Fruit fly (Drosophila melanogaster) whole organism, embryonic: ENCODE results near the gene CG17109.
A peak's percentile ranks its signal among the peaks of the same experiment; 100 is the strongest.

Source experiments
- Abd-B ChIP-seq: fragments of 200-800 bp; sonication (Bioruptor generic); optimal IDR thresholded peaks from 2 replicates; lab custom pipeline; 2018; ENCODE audit warnings: missing biosample characterization, mild to moderate bottlenecking, missing genetic modification characterization, moderate library complexity
- Atf6 ChIP-seq: fragments of 200-800 bp; sonication (Bioruptor generic); IDR thresholded peaks from 2 replicates; pipeline ENCODE4 v1.3.6; 2022; ENCODE audit warnings: missing biosample characterization, missing genetic modification characterization
- B-H2 ChIP-seq: fragments of 200-800 bp; sonication (Bioruptor generic); optimal IDR thresholded peaks from 2 replicates; lab custom pipeline; 2018; ENCODE audit warnings: missing biosample characterization, mild to moderate bottlenecking, missing genetic modification characterization
- CG12219 ChIP-seq: fragments of 200-800 bp; sonication (Bioruptor generic); optimal IDR thresholded peaks from 3 replicates; lab custom pipeline; 2018; ENCODE audit warnings: missing biosample characterization, mild to moderate bottlenecking, missing genetic modification characterization
- CG12299 ChIP-seq: fragments of 200-800 bp; sonication (Bioruptor generic); optimal IDR thresholded peaks from 2 replicates; lab custom pipeline; 2018; ENCODE audit warnings: missing biosample characterization, mild to moderate bottlenecking, missing genetic modification characterization
- CG14014 ChIP-seq: fragments of 200-800 bp; sonication (Bioruptor generic); IDR thresholded peaks from 2 replicates; pipeline ENCODE4 v1.3.6; 2022; ENCODE audit warnings: missing biosample characterization, missing genetic modification characterization
- CG15269 ChIP-seq: fragments of 200-800 bp; sonication (Bioruptor generic); optimal IDR thresholded peaks from 2 replicates; lab custom pipeline; 2018; ENCODE audit warnings: missing biosample characterization, mild to moderate bottlenecking, missing genetic modification characterization, moderate library complexity
- CG1529 ChIP-seq: fragments of 200-800 bp; sonication (Bioruptor generic); optimal IDR thresholded peaks from 3 replicates; lab custom pipeline; 2018; ENCODE audit warnings: missing biosample characterization, missing genetic modification characterization
- CG17612 ChIP-seq: fragments of 200-800 bp; sonication (Bioruptor generic); IDR thresholded peaks from 2 replicates; pipeline ENCODE4 v1.3.6; 2022; ENCODE audit warnings: missing biosample characterization, missing genetic modification characterization
- CG18476 ChIP-seq: fragments of 200-800 bp; sonication (Bioruptor generic); optimal IDR thresholded peaks from 2 replicates; lab custom pipeline; 2016; ENCODE audit warnings: missing biosample characterization, mild to moderate bottlenecking, missing genetic modification characterization
- CG2116 ChIP-seq: fragments of 200-800 bp; sonication (Bioruptor generic); optimal IDR thresholded peaks from 3 replicates; lab custom pipeline; 2018; ENCODE audit warnings: missing biosample characterization, mild to moderate bottlenecking, missing genetic modification characterization
- CG5180 ChIP-seq: fragments of 200-800 bp; sonication (Bioruptor generic); optimal IDR thresholded peaks from 3 replicates; lab custom pipeline; 2017; ENCODE audit warnings: missing biosample characterization, missing genetic modification characterization, mild to moderate bottlenecking, moderate library complexity, missing genetic modification reagents
- CG6272 ChIP-seq: fragments of 200-800 bp; sonication (Bioruptor generic); IDR thresholded peaks from 2 replicates; pipeline ENCODE4 v1.3.6; 2022; ENCODE audit warnings: missing biosample characterization, missing genetic modification characterization
- CG6689 ChIP-seq: fragments of 200-800 bp; sonication (Bioruptor generic); IDR thresholded peaks from 2 replicates; pipeline ENCODE4 v1.3.6; 2022; ENCODE audit warnings: missing biosample characterization, missing genetic modification characterization
- CG6813 ChIP-seq: fragments of 200-800 bp; sonication (Bioruptor generic); optimal IDR thresholded peaks from 2 replicates; lab custom pipeline; 2017; ENCODE audit warnings: missing biosample characterization, missing genetic modification characterization, mild to moderate bottlenecking, moderate library complexity, missing genetic modification reagents
- CG7556 ChIP-seq: fragments of 200-800 bp; sonication (Bioruptor generic); optimal IDR thresholded peaks from 2 replicates; lab custom pipeline; 2017; ENCODE audit warnings: missing biosample characterization, mild to moderate bottlenecking, missing genetic modification characterization
- CG7987 ChIP-seq: fragments of 200-800 bp; sonication (Bioruptor generic); optimal IDR thresholded peaks from 2 replicates; lab custom pipeline; 2018; ENCODE audit warnings: missing biosample characterization, mild to moderate bottlenecking, missing genetic modification characterization, moderate library complexity
- CG8290 ChIP-seq, 3 experiments: fragments of 200-800 bp; sonication (Bioruptor generic); optimal IDR thresholded peaks; 2 replicates each; lab custom pipeline; 2016 to 2019; ENCODE audit warnings: missing biosample characterization in 3 of 3, missing genetic modification characterization in 3 of 3, mild to moderate bottlenecking in 2 of 3, moderate library complexity in 1 of 3
- CG9437 ChIP-seq: fragments of 200-800 bp; sonication (Bioruptor generic); optimal IDR thresholded peaks from 2 replicates; lab custom pipeline; 2018; ENCODE audit warnings: missing biosample characterization, mild to moderate bottlenecking, missing genetic modification characterization
- CkIIα-i1 ChIP-seq: fragments of 200-800 bp; sonication (Bioruptor generic); IDR thresholded peaks from 2 replicates; pipeline ENCODE4 v1.3.6; 2022; ENCODE audit warnings: missing biosample characterization, missing genetic modification characterization
- D19B ChIP-seq: fragments of 200-800 bp; sonication (Bioruptor generic); optimal IDR thresholded peaks from 2 replicates; lab custom pipeline; 2017; ENCODE audit warnings: missing biosample characterization, mild to moderate bottlenecking, missing genetic modification characterization
- Dp ChIP-seq: fragments of 200-800 bp; sonication (Bioruptor generic); optimal IDR thresholded peaks from 2 replicates; lab custom pipeline; 2018; ENCODE audit warnings: missing biosample characterization, mild to moderate bottlenecking, missing genetic modification characterization, moderate library complexity
- Drgx ChIP-seq: fragments of 200-800 bp; sonication (Bioruptor generic); IDR thresholded peaks from 2 replicates; pipeline ENCODE4 v1.3.6; 2022; ENCODE audit warnings: missing biosample characterization, missing genetic modification characterization
- Fer3 ChIP-seq: fragments of 200-800 bp; sonication (Bioruptor generic); optimal IDR thresholded peaks from 2 replicates; lab custom pipeline; 2018; ENCODE audit warnings: missing biosample characterization, mild to moderate bottlenecking, missing genetic modification characterization, moderate library complexity
- Meics ChIP-seq: fragments of 200-800 bp; sonication (Bioruptor generic); optimal IDR thresholded peaks from 2 replicates; lab custom pipeline; 2017; ENCODE audit warnings: missing biosample characterization, mild to moderate bottlenecking, missing genetic modification characterization
- Mes4 ChIP-seq: fragments of 200-800 bp; sonication (Bioruptor generic); optimal IDR thresholded peaks from 2 replicates; lab custom pipeline; 2016; ENCODE audit warnings: missing biosample characterization, missing genetic modification characterization
- Oli ChIP-seq: fragments of 200-800 bp; sonication (Bioruptor generic); optimal IDR thresholded peaks from 2 replicates; lab custom pipeline; 2018; ENCODE audit warnings: missing biosample characterization, mild to moderate bottlenecking, missing genetic modification characterization, moderate library complexity
- Poxn ChIP-seq: fragments of 200-800 bp; sonication (Bioruptor generic); IDR thresholded peaks from 2 replicates; pipeline ENCODE4 v1.3.6; 2022; ENCODE audit warnings: missing biosample characterization, missing genetic modification characterization
- Ravus ChIP-seq: fragments of 200-800 bp; sonication (Bioruptor generic); IDR thresholded peaks from 2 replicates; pipeline ENCODE4 v1.3.6; 2022; ENCODE audit warnings: missing biosample characterization, missing genetic modification characterization
- Sox100B ChIP-seq: fragments of 200-800 bp; sonication (Bioruptor generic); optimal IDR thresholded peaks from 3 replicates; lab custom pipeline; 2018; ENCODE audit warnings: missing biosample characterization, mild to moderate bottlenecking, missing genetic modification characterization
- Vsx1 ChIP-seq: fragments of 200-800 bp; sonication (Bioruptor generic); optimal IDR thresholded peaks from 2 replicates; lab custom pipeline; 2017; ENCODE audit warnings: missing biosample characterization, mild to moderate bottlenecking, missing genetic modification characterization, missing genetic modification reagents
- YL-1 ChIP-seq: fragments of 200-800 bp; sonication (Bioruptor generic); optimal IDR thresholded peaks from 3 replicates; lab custom pipeline; 2017; ENCODE audit warnings: missing biosample characterization, mild to moderate bottlenecking, missing genetic modification characterization
- ato ChIP-seq: fragments of 200-800 bp; sonication (Bioruptor generic); IDR thresholded peaks from 2 replicates; pipeline ENCODE4 v1.3.6; 2022; ENCODE audit warnings: missing biosample characterization, missing genetic modification characterization; ENCODE audit not compliant: partially characterized antibody
- chm ChIP-seq: fragments of 200-800 bp; sonication (Bioruptor generic); IDR thresholded peaks from 2 replicates; pipeline ENCODE4 v1.3.6; 2022; ENCODE audit warnings: missing biosample characterization, missing genetic modification characterization
- ci ChIP-seq: fragments of 200-800 bp; sonication (Bioruptor generic); IDR thresholded peaks from 3 replicates; pipeline ENCODE4 v1.3.6; 2022; ENCODE audit warnings: missing biosample characterization, missing genetic modification characterization
- croc ChIP-seq: fragments of 200-800 bp; sonication (Bioruptor generic); conservative IDR thresholded peaks from 3 replicates; pipeline ENCODE4 v1.3.6; 2022; ENCODE audit warnings: missing biosample characterization, missing genetic modification characterization
- dati ChIP-seq: fragments of 200-800 bp; sonication (Bioruptor generic); IDR thresholded peaks from 2 replicates; pipeline ENCODE4 v1.3.6; 2022; ENCODE audit warnings: missing biosample characterization, missing genetic modification characterization
- ewg ChIP-seq: fragments of 200-800 bp; sonication (Bioruptor generic); optimal IDR thresholded peaks from 3 replicates; lab custom pipeline; 2017; ENCODE audit warnings: mild to moderate bottlenecking, missing biosample characterization, missing genetic modification reagents, missing genetic modification characterization
- gem ChIP-seq: fragments of 200-800 bp; sonication (Bioruptor generic); optimal IDR thresholded peaks from 2 replicates; lab custom pipeline; 2019; ENCODE audit warnings: missing biosample characterization, mild to moderate bottlenecking, missing genetic modification characterization, moderate library complexity
- grau ChIP-seq: fragments of 200-800 bp; optimal IDR thresholded peaks from 3 replicates; lab custom pipeline; 2019; ENCODE audit warnings: missing biosample characterization, mild to moderate bottlenecking, missing genetic modification characterization, moderate library complexity
- jigr1 ChIP-seq: fragments of 200-800 bp; sonication (Bioruptor generic); IDR thresholded peaks from 3 replicates; pipeline ENCODE4 v1.3.6; 2022; ENCODE audit warnings: missing biosample characterization, missing genetic modification characterization
- jing ChIP-seq: fragments of 200-800 bp; sonication (Bioruptor generic); optimal IDR thresholded peaks from 2 replicates; lab custom pipeline; 2018; ENCODE audit warnings: missing biosample characterization, mild to moderate bottlenecking, missing genetic modification characterization
- lmd ChIP-seq: fragments of 200-800 bp; sonication (Bioruptor generic); IDR thresholded peaks from 2 replicates; pipeline ENCODE4 v1.3.6; 2022; ENCODE audit warnings: missing biosample characterization, missing genetic modification characterization
- lola ChIP-seq, 3 experiments: fragments of >200 bp in 2 of 3; fragments of 200-800 bp in 1 of 3; sonication (Bioruptor generic) in 1 of 3; optimal IDR thresholded peaks; 2 replicates each; lab custom pipeline; 2017 to 2019; ENCODE audit warnings: missing biosample characterization in 3 of 3, missing genetic modification characterization in 3 of 3, mild to moderate bottlenecking in 1 of 3, moderate library complexity in 1 of 3
- nmo ChIP-seq: fragments of 200-800 bp; sonication (Bioruptor generic); optimal IDR thresholded peaks from 2 replicates; lab custom pipeline; 2018; ENCODE audit warnings: missing biosample characterization, mild to moderate bottlenecking, missing genetic modification characterization, moderate library complexity
- oc ChIP-seq: fragments of 200-800 bp; sonication (Bioruptor generic); optimal IDR thresholded peaks from 2 replicates; lab custom pipeline; 2018; ENCODE audit warnings: missing biosample characterization, mild to moderate bottlenecking, missing genetic modification characterization, moderate library complexity
- peb ChIP-seq: fragments of 200-800 bp; sonication (Bioruptor generic); IDR thresholded peaks from 2 replicates; pipeline ENCODE4 v1.3.6; 2022; ENCODE audit warnings: missing biosample characterization, missing genetic modification characterization
- sd ChIP-seq: fragments of 200-800 bp; sonication (Bioruptor generic); optimal IDR thresholded peaks from 3 replicates; lab custom pipeline; 2018; ENCODE audit warnings: missing biosample characterization, mild to moderate bottlenecking, missing genetic modification characterization, moderate library complexity
- sim ChIP-seq: fragments of 200-800 bp; sonication (Bioruptor generic); IDR thresholded peaks from 2 replicates; pipeline ENCODE4 v1.3.6; 2022; ENCODE audit warnings: missing biosample characterization, missing genetic modification characterization
- sr ChIP-seq: fragments of 200-800 bp; sonication (Bioruptor generic); IDR thresholded peaks from 3 replicates; pipeline ENCODE4 v1.3.6; 2022; ENCODE audit warnings: missing biosample characterization, missing genetic modification characterization

CG17109 gene

DNA sequence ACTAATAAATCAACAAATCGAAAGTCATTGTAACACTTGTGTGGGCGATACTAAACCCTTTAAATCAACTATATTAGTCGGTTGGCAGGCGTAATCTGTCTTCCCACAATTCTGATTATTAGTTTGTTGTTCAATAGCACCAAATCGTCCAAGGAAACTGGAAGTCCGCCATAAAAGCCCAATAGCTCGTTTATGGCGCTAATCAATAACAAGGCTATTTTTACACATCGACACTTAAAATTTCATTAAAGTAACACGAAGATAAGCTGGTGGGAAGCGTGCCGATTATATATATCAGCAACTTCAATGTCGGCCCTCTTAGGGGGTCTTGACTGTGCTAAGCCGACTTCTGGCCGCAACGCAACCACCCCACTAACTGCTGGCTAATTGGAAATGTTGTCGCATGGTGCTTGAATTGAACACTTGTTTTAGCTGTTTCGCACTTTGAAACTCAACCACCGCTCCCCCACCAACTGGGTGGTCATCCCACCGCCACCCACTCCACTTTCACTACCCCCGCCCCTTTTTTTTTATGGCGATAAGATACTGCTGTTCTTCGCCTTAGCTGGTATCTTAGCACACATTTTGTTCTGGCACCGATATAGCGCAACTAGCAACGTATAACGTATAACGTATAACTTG is 43.6 kb downstream of the CG17109 start (continued):
- TF ChIP-seq Vsx1 (GFP tag; lab: Kevin White, UChicago) (peak; percentile 83), grau (tag; lab: Kevin White, UChicago) (peak; percentile 38), CG14014 (no peak), CG7556 (GFP tag; lab: Kevin White, UChicago) (no peak), gem (tag; lab: Kevin White, UChicago) (no peak), CG7987 (GFP tag; lab: Kevin White, UChicago) (no peak), Meics (GFP tag; lab: Kevin White, UChicago) (no peak), D19B (no peak), CG6272 (no peak), CG12299 (tag; lab: Kevin White, UChicago) (no peak), croc (GFP tag; lab: Robert Waterston, UW) (no peak), CG8290 (GFP tag; optimal IDR thresholded peaks at IDR 0.05; lab: Kevin White, UChicago) (no peak), CG8290 (tag; optimal IDR thresholded peaks at IDR 0.05; lab: Kevin White, UChicago) (no peak), jigr1 (GFP tag; lab: Robert Waterston, UW) (no peak), ci (no peak), CG15269 (tag; lab: Kevin White, UChicago) (peak; percentile 42), CG1529 (GFP tag; lab: Kevin White, UChicago) (no peak), Oli (tag; lab: Kevin White, UChicago) (no peak), CG17612 (GFP tag; lab: Robert Waterston, UW) (no peak), CkIIα-i1 (GFP tag; lab: Robert Waterston, UW) (no peak), lmd (no peak), YL-1 (GFP tag; lab: Kevin White, UChicago) (no peak), CG5180 (GFP tag; lab: Kevin White, UChicago) (no peak), Dp (no peak), ewg (GFP tag; lab: Kevin White, UChicago) (no peak), Abd-B (no peak), CG6813 (no peak), Mes4 (GFP tag; lab: Kevin White, UChicago) (no peak), sr (GFP tag; lab: Robert Waterston, UW) (no peak), nmo (GFP tag; lab: Kevin White, UChicago) (no peak), B-H2 (GFP tag; lab: Kevin White, UChicago) (peak; percentile 11), Atf6 (GFP tag; lab: Robert Waterston, UW) (no peak), CG12219 (peak; percentile 2), oc (tag; lab: Kevin White, UChicago) (no peak), CG9437 (GFP tag; lab: Kevin White, UChicago) (no peak), CG2116 (GFP tag; lab: Kevin White, UChicago) (no peak), Fer3 (tag; lab: Kevin White, UChicago) (peak; percentile 6), dati (no peak), Drgx (GFP tag; lab: Robert Waterston, UW) (no peak), Sox100B (GFP tag; lab: Kevin White, UChicago) (no peak), chm (GFP tag; lab: Robert Waterston, UW) (no peak), ato (no peak), jing (GFP tag; lab: Kevin White, UChicago) (no peak), sim (GFP tag; lab: Robert Waterston, UW) (no peak), peb (GFP tag; lab: Robert Waterston, UW) (no peak), lola (GFP tag; optimal IDR thresholded peaks at IDR 0.05; lab: Kevin White, UChicago) (no peak), CG6689 (GFP tag; lab: Robert Waterston, UW) (no peak), CG18476 (GFP tag; lab: Kevin White, UChicago) (no peak), sd (tag; lab: Kevin White, UChicago) (peak; percentile 48), Ravus (no peak), Poxn (no peak)
